Worm (Caenorhabditis elegans): Measurements from ENCODE around the gene abl-1.
A peak's percentile ranks its signal among the peaks of the same experiment; 100 is the strongest.

abl-1 gene

DNA sequence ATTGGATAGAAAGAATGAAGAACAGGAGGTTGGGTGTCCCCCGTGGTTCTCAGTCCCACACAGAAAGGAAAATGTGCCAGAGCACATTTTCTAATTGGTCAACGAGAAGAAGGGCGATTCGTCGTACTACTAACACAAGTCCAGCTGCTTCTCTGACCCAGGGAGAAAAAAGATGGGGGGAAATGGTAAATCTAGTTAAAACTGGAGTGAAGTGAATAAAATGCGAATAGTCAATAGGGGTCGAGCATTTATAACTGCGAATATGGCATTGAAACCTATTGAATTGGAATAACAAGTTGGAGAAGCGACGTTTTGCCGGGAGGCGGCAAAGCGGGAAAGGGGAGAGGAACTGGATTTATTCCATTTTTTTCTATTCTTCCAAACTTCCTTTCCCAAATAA lies 1.4 kb downstream of the abl-1 start:
- TF ChIP-seq dmd-6 (GFP tag; IDR thresholded peaks at IDR 0.05): no peak
- no peak for TF ChIP-seq F26F4.8 (GFP tag; conservative IDR thresholded peaks at IDR 0.05)
- TF ChIP-seq unc-62 (GFP tag; optimal IDR thresholded peaks at IDR 0.05 in 1 of 2): peak in 1 of 2 experiments; percentile 21
- no peak for TF ChIP-seq unc-62 (tag; optimal IDR thresholded peaks at IDR 0.05)
- TF ChIP-seq F10B5.3 (tag; optimal IDR thresholded peaks at IDR 0.05): no peak

DNA sequence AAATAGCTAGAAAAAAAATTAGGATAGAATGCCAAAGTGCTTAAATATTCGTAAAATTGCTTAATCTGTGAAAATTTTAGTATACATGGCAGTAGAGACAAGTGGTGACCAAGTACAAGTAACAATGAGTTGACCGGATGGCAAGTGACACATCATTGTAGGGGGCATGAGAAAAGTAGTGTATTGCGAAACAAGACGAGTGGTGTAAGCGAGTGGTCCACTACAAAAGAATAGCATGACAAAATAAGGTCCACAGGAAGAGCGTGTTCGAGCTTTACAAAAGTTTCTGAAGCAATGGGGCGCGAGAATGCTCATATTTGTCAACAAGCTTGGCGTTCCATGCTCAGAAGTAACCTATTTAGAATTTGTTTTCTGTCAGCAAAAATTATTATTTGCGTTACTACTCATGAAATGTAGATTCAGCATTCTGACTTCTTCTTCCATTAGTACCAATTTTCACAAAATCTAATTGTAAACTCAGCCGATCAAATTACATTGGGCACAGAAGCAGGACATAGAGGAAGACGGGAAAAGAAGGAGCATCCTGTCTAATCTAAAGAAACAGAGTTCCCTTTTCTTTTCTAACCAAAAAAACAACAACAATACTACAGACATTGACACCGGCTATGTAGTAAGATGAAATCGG lies 4.3 kb downstream of the abl-1 start:
- TF ChIP-seq skn-1 (tag; optimal IDR thresholded peaks at IDR 0.05) (no peak), ceh-28 (tag; optimal IDR thresholded peaks at IDR 0.05) (no peak), ces-1 (GFP tag; optimal IDR thresholded peaks at IDR 0.05) (peak; percentile 55), lin-38 (GFP tag; IDR thresholded peaks at IDR 0.05) (no peak), aha-1 (tag) (peak; percentile 84), tra-1 (GFP tag; IDR thresholded peaks at IDR 0.05) (no peak)

ce11 chrX:10618619-10619130 lies 5.3 kb downstream of the abl-1 start:
- no peak for TF ChIP-seq madf-5 (GFP tag; IDR thresholded peaks at IDR 0.05)
- TF ChIP-seq unc-62 (GFP tag; optimal IDR thresholded peaks at IDR 0.05 in 1 of 2): peak in 1 of 2 experiments; percentile 68
- no peak for TF ChIP-seq unc-62 (tag; optimal IDR thresholded peaks at IDR 0.05)
- TF ChIP-seq skn-1 (tag; optimal IDR thresholded peaks at IDR 0.05): no peak
- no peak for TF ChIP-seq sdz-12 (GFP tag; optimal IDR thresholded peaks at IDR 0.05)
- TF ChIP-seq dmd-6 (GFP tag; IDR thresholded peaks at IDR 0.05): peak; percentile 18; the same call in 1 of the 2 replicates

- TF ChIP-seq Y105C5A.15 (GFP tag; IDR thresholded peaks at IDR 0.05) (no peak), dve-1 (tag; optimal IDR thresholded peaks at IDR 0.05; ENCODE audit: insufficient read depth) (peak; percentile 0), nhr-10 (tag; optimal IDR thresholded peaks at IDR 0.05) (no peak), daf-16 (GFP tag; optimal IDR thresholded peaks at IDR 0.05) (no peak), daf-16 (tag; optimal IDR thresholded peaks at IDR 0.05) (peak; percentile 20), hlh-11 (tag; optimal IDR thresholded peaks at IDR 0.05) (peak; percentile 33), aha-1 (tag) (no peak), dmd-6 (GFP tag; IDR thresholded peaks at IDR 0.05) (peak; percentile 36; the same call in 1 of the 2 replicates), nhr-28 (tag; optimal IDR thresholded peaks at IDR 0.05) (peak; percentile 40), php-3 (GFP tag; IDR thresholded peaks at IDR 0.05) (peak; percentile 59; the same call in 1 of the 2 replicates), pqm-1 (tag; optimal IDR thresholded peaks at IDR 0.05) (peak; percentile 71), ztf-7 (tag; optimal IDR thresholded peaks at IDR 0.05) (no peak)
These were observed 6.2 kb downstream of the abl-1 start for ce11 chrX:10617815-10618214.

DNA sequence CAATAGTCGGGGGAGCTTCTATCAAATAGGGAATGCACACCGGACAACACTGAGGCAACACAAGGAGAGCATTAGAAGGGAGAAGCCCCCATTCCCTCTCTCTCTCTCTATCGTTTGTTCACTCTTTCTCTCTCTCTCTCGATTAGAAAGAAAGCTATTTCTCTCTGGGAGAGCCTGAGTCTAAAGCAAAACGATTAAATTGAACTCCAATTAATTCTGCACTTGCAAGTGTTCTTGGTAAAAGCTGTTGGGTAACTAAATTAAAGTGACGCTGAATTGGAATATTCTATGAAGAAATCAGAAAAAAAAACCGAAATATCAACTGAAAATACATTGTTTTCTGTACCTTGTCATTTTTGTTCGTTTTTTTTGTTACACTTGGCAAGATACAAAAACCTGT lies 8.0 kb downstream of the abl-1 start:
- TF ChIP-seq rbr-2 (tag; optimal IDR thresholded peaks at IDR 0.05): no peak
- peak; percentile 27 for TF ChIP-seq mes-2 (tag; optimal IDR thresholded peaks at IDR 0.05; ENCODE audit: poor library complexity, severe bottlenecking)
- no peak for TF ChIP-seq pha-4 (GFP tag; IDR thresholded peaks at IDR 0.05)
- TF ChIP-seq pha-4 (tag; optimal IDR thresholded peaks at IDR 0.05): peak; percentile 45
- peak; percentile 14 for TF ChIP-seq hlh-11 (tag; optimal IDR thresholded peaks at IDR 0.05)

DNA sequence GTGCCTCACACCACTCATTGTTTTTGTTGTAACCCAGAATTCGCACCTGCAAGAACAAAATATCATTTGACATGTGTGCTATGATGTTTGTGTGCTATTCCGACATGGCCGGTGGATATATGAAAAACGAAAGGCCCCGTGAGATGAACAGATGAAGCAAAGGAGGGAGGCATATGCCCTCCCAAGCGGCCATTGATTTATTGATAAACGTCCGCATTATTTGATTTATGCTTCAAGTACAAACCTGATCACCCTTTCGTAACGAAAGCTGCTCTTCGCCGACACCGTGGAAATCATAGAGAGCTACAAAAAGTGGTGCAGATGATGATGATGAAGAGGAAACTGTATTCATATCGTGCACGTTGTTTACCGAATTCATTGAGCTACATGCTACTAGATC lies 11.7 kb downstream of the abl-1 start:
- TF ChIP-seq unc-62 (GFP tag; optimal IDR thresholded peaks at IDR 0.05 in 1 of 2) (peak in 1 of 2 experiments; percentile 61), unc-62 (tag; optimal IDR thresholded peaks at IDR 0.05) (no peak), nhr-111 (GFP tag; optimal IDR thresholded peaks at IDR 0.05) (no peak), arid-1 (GFP tag; conservative IDR thresholded peaks at IDR 0.05) (no peak)

DNA sequence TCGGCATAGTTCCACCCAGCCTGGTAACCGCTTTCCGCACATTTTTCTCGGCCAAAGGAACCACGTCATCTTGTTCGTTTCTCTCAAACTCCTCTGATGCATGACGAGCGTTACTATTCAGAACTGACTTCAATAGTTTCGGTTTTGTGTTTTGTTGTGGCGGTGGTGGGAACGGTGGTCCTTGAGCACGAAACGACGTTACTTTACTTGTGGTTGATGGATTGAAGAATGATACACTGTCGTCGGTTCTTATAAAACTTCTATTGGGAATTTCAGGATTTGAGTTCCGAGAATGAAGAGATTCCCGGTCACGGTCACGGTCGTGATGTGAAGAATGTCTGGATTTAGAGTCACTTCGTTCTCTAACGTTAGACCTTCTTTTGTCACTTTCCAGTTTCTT lies 14.1 kb downstream of the abl-1 start:
- no peak for TF ChIP-seq nhr-11 (tag; optimal IDR thresholded peaks at IDR 0.05)
- TF ChIP-seq ceh-28 (tag; optimal IDR thresholded peaks at IDR 0.05): no peak
- no peak for TF ChIP-seq nhr-28 (tag; optimal IDR thresholded peaks at IDR 0.05)
- TF ChIP-seq unc-62 (GFP tag; optimal IDR thresholded peaks at IDR 0.05 in 1 of 2): peak in 1 of 2 experiments; percentile 92
- no peak for TF ChIP-seq unc-62 (tag; optimal IDR thresholded peaks at IDR 0.05)
- TF ChIP-seq attf-4 (tag; optimal IDR thresholded peaks at IDR 0.05): no peak
- no peak for TF ChIP-seq daf-19 (GFP tag; conservative IDR thresholded peaks at IDR 0.05)
- TF ChIP-seq lin-39 (tag; optimal IDR thresholded peaks at IDR 0.05): no peak

Data from whole organism, L4 larva.